Fruit fly (Drosophila melanogaster) whole organism, embryonic: ENCODE data around the gene rb.

ENCODE experiments used
- CG10565 ChIP-seq: fragments of 200-800 bp; sonication (Bioruptor generic); optimal IDR thresholded peaks from 3 replicates; lab custom pipeline; 2016; ENCODE audit warnings: missing biosample characterization, mild to moderate bottlenecking, missing genetic modification characterization
- CG10979 ChIP-seq: fragments of 200-800 bp; sonication (Bioruptor generic); optimal IDR thresholded peaks from 2 replicates; lab custom pipeline; 2018; ENCODE audit warnings: missing biosample characterization, mild to moderate bottlenecking, missing genetic modification characterization, moderate library complexity
- CG11504 ChIP-seq: fragments of 200-800 bp; sonication (Bioruptor generic); optimal IDR thresholded peaks from 3 replicates; lab custom pipeline; 2019; ENCODE audit warnings: missing biosample characterization, mild to moderate bottlenecking, missing genetic modification characterization, moderate library complexity
- CG13296 ChIP-seq: fragments of 200-800 bp; sonication (Bioruptor generic); optimal IDR thresholded peaks from 3 replicates; lab custom pipeline; 2018; ENCODE audit warnings: missing biosample characterization, mild to moderate bottlenecking, missing genetic modification characterization
- CG16815 ChIP-seq: fragments of 200-800 bp; sonication (Bioruptor generic); optimal IDR thresholded peaks from 3 replicates; lab custom pipeline; 2017; ENCODE audit warnings: missing biosample characterization, mild to moderate bottlenecking, missing genetic modification characterization
- CG17385 ChIP-seq: fragments of 200-800 bp; sonication (Bioruptor generic); optimal IDR thresholded peaks from 3 replicates; lab custom pipeline; 2018; ENCODE audit warnings: missing biosample characterization, mild to moderate bottlenecking, missing genetic modification characterization
- CG17612 ChIP-seq: fragments of 200-800 bp; sonication (Bioruptor generic); IDR thresholded peaks from 2 replicates; pipeline ENCODE4 v1.3.6; 2022; ENCODE audit warnings: missing biosample characterization, missing genetic modification characterization
- CG1792 ChIP-seq: fragments of 200-800 bp; sonication (Bioruptor generic); optimal IDR thresholded peaks from 2 replicates; lab custom pipeline; 2016; ENCODE audit warnings: missing biosample characterization, missing genetic modification characterization
- CG18476 ChIP-seq: fragments of 200-800 bp; sonication (Bioruptor generic); optimal IDR thresholded peaks from 2 replicates; lab custom pipeline; 2016; ENCODE audit warnings: missing biosample characterization, mild to moderate bottlenecking, missing genetic modification characterization
- CG2129 ChIP-seq: fragments of 200-800 bp; sonication (Bioruptor generic); IDR thresholded peaks from 2 replicates; pipeline ENCODE4 v1.3.6; 2022; ENCODE audit warnings: missing biosample characterization, missing genetic modification characterization; ENCODE audit not compliant: partially characterized antibody
- CG31224 ChIP-seq: fragments of 200-800 bp; sonication (Bioruptor generic); IDR thresholded peaks from 2 replicates; pipeline ENCODE4 v1.3.6; 2022; ENCODE audit warnings: missing biosample characterization, missing genetic modification characterization
- CG4360 ChIP-seq: fragments of 200-800 bp; sonication (Bioruptor generic); IDR thresholded peaks from 2 replicates; pipeline ENCODE4 v1.3.6; 2022; ENCODE audit warnings: missing biosample characterization, missing genetic modification characterization
- CG4854 ChIP-seq: fragments of 200-800 bp; sonication (Bioruptor generic); optimal IDR thresholded peaks from 2 replicates; lab custom pipeline; 2016; ENCODE audit warnings: missing biosample characterization, missing genetic modification characterization, inconsistent platforms
- CG6654 ChIP-seq: fragments of 200-800 bp; sonication (Bioruptor generic); optimal IDR thresholded peaks from 2 replicates; lab custom pipeline; 2017; ENCODE audit warnings: missing biosample characterization, mild to moderate bottlenecking, missing genetic modification characterization
- CG6683 ChIP-seq: fragments of 200-800 bp; sonication (Bioruptor generic); optimal IDR thresholded peaks from 2 replicates; lab custom pipeline; 2017; ENCODE audit warnings: missing biosample characterization, mild to moderate bottlenecking, missing genetic modification characterization, missing genetic modification reagents
- CG6791 ChIP-seq: fragments of 200-800 bp; sonication (Bioruptor generic); IDR thresholded peaks from 3 replicates; pipeline ENCODE4 v1.3.6; 2022; ENCODE audit warnings: missing biosample characterization, missing genetic modification characterization; ENCODE audit not compliant: partially characterized antibody
- CG6854 ChIP-seq: fragments of 200-800 bp; sonication (Bioruptor generic); optimal IDR thresholded peaks from 3 replicates; lab custom pipeline; 2017; ENCODE audit warnings: missing biosample characterization, mild to moderate bottlenecking, missing genetic modification characterization
- CG8388 ChIP-seq: fragments of 200-800 bp; sonication (Bioruptor generic); optimal IDR thresholded peaks from 2 replicates; lab custom pipeline; 2019; ENCODE audit warnings: missing biosample characterization, mild to moderate bottlenecking, missing genetic modification characterization, moderate library complexity
- CG9817 ChIP-seq: fragments of 200-800 bp; sonication (Bioruptor generic); optimal IDR thresholded peaks from 2 replicates; lab custom pipeline; 2018; ENCODE audit warnings: missing biosample characterization, mild to moderate bottlenecking, missing genetic modification characterization, moderate library complexity
- CHES-1-like ChIP-seq: fragments of 200-800 bp; sonication (Bioruptor generic); optimal IDR thresholded peaks from 2 replicates; lab custom pipeline; 2016; ENCODE audit warnings: missing biosample characterization, missing genetic modification characterization
- D19B ChIP-seq: fragments of 200-800 bp; sonication (Bioruptor generic); optimal IDR thresholded peaks from 2 replicates; lab custom pipeline; 2017; ENCODE audit warnings: missing biosample characterization, mild to moderate bottlenecking, missing genetic modification characterization
- Dbx ChIP-seq: fragments of 200-800 bp; sonication (Bioruptor generic); IDR thresholded peaks from 3 replicates; pipeline ENCODE4 v1.3.6; 2022; ENCODE audit warnings: missing biosample characterization, missing genetic modification characterization
- Fer2 ChIP-seq: fragments of 200-800 bp; sonication (Bioruptor generic); optimal IDR thresholded peaks from 2 replicates; lab custom pipeline; 2018; ENCODE audit warnings: missing biosample characterization, mild to moderate bottlenecking, missing genetic modification characterization, moderate library complexity
- Gsc ChIP-seq: fragments of 200-800 bp; sonication (Bioruptor generic); IDR thresholded peaks from 2 replicates; pipeline ENCODE4 v1.3.6; 2022; ENCODE audit warnings: missing biosample characterization, missing genetic modification characterization
- HLH4C ChIP-seq: fragments of 200-800 bp; sonication (Bioruptor generic); IDR thresholded peaks from 3 replicates; pipeline ENCODE4 v1.3.6; 2022; ENCODE audit warnings: missing biosample characterization, missing genetic modification characterization; ENCODE audit not compliant: partially characterized antibody
- Hmr ChIP-seq: fragments of 200-800 bp; sonication (Bioruptor generic); optimal IDR thresholded peaks from 3 replicates; lab custom pipeline; 2017; ENCODE audit warnings: mild to moderate bottlenecking, missing biosample characterization, missing genetic modification reagents, missing genetic modification characterization
- MTF-1 ChIP-seq: fragments of 200-800 bp; sonication (Bioruptor generic); optimal IDR thresholded peaks from 2 replicates; lab custom pipeline; 2018; ENCODE audit warnings: missing biosample characterization, mild to moderate bottlenecking, missing genetic modification characterization, borderline replicate concordance
- Sox100B ChIP-seq: fragments of 200-800 bp; sonication (Bioruptor generic); optimal IDR thresholded peaks from 3 replicates; lab custom pipeline; 2018; ENCODE audit warnings: missing biosample characterization, mild to moderate bottlenecking, missing genetic modification characterization
- Ssrp ChIP-seq: fragments of 200-800 bp; sonication (Bioruptor generic); optimal IDR thresholded peaks from 2 replicates; lab custom pipeline; 2018; ENCODE audit warnings: missing biosample characterization, mild to moderate bottlenecking, missing genetic modification characterization, moderate library complexity
- Usf ChIP-seq: fragments of 200-800 bp; sonication (Bioruptor generic); optimal IDR thresholded peaks from 2 replicates; lab custom pipeline; 2017; ENCODE audit warnings: missing genotype, missing biosample characterization, missing genetic modification characterization
- ab ChIP-seq: fragments of 200-800 bp; sonication (Bioruptor generic); optimal IDR thresholded peaks from 2 replicates; lab custom pipeline; 2016; ENCODE audit warnings: missing biosample characterization, missing genetic modification characterization
- ac ChIP-seq: fragments of 200-800 bp; sonication (Bioruptor generic); optimal IDR thresholded peaks from 3 replicates; lab custom pipeline; 2017; ENCODE audit warnings: missing biosample characterization, mild to moderate bottlenecking, missing genetic modification characterization
- chif ChIP-seq, 2 experiments: fragments of 200-800 bp; sonication (Bioruptor generic); optimal IDR thresholded peaks; 3 replicates each; lab custom pipeline; 2016; ENCODE audit warnings: missing biosample characterization in 2 of 2, missing genetic modification characterization in 2 of 2
- crc ChIP-seq: fragments of 200-800 bp; sonication (Bioruptor generic); optimal IDR thresholded peaks from 2 replicates; lab custom pipeline; 2016; ENCODE audit warnings: missing biosample characterization, missing genetic modification characterization
- dmrt11E ChIP-seq: fragments of 200-800 bp; sonication (Bioruptor generic); optimal IDR thresholded peaks from 3 replicates; lab custom pipeline; 2018; ENCODE audit warnings: missing biosample characterization, mild to moderate bottlenecking, missing genetic modification characterization, moderate library complexity
- ham ChIP-seq: fragments of 200-800 bp; sonication (Bioruptor generic); IDR thresholded peaks from 2 replicates; pipeline ENCODE4 v1.3.6; 2022; ENCODE audit warnings: missing biosample characterization, missing genetic modification characterization
- lbe ChIP-seq: fragments of 200-800 bp; sonication (Bioruptor generic); optimal IDR thresholded peaks from 2 replicates; lab custom pipeline; 2016; ENCODE audit warnings: missing biosample characterization, mild to moderate bottlenecking, missing genetic modification characterization
- mirr ChIP-seq: fragments of 200-800 bp; sonication (Bioruptor generic); optimal IDR thresholded peaks from 3 replicates; lab custom pipeline; 2018; ENCODE audit warnings: missing biosample characterization, mild to moderate bottlenecking, missing genetic modification characterization
- mld ChIP-seq: fragments of 200-800 bp; sonication (Bioruptor generic); IDR thresholded peaks from 3 replicates; pipeline ENCODE4 v1.3.6; 2022; ENCODE audit warnings: missing biosample characterization, missing genetic modification characterization; ENCODE audit not compliant: partially characterized antibody
- otp ChIP-seq: fragments of 200-800 bp; sonication (Bioruptor generic); IDR thresholded peaks from 3 replicates; pipeline ENCODE4, ENCODE4 v1.3.6; 2022; ENCODE audit warnings: missing biosample characterization, missing genetic modification characterization
- pfk ChIP-seq: fragments of 200-800 bp; sonication (Bioruptor generic); optimal IDR thresholded peaks from 2 replicates; lab custom pipeline; 2018; ENCODE audit warnings: missing biosample characterization, mild to moderate bottlenecking, missing genetic modification characterization, moderate library complexity
- sens ChIP-seq: fragments of 200-800 bp; sonication (Bioruptor generic); peaks from one replicate; lab custom pipeline; 2016; ENCODE audit warnings: missing biosample characterization, missing genetic modification characterization
- sens-2 ChIP-seq: fragments of 200-800 bp; sonication (Bioruptor generic); IDR thresholded peaks from 2 replicates; pipeline ENCODE4 v1.3.6; 2022; ENCODE audit warnings: missing biosample characterization, missing genetic modification characterization
- shn ChIP-seq: fragments of 200-800 bp; sonication (Bioruptor generic); optimal IDR thresholded peaks from 3 replicates; lab custom pipeline; 2016; ENCODE audit warnings: missing biosample characterization, missing genetic modification characterization
- sima ChIP-seq: fragments of 200-800 bp; sonication (Bioruptor generic); optimal IDR thresholded peaks from 2 replicates; lab custom pipeline; 2016; ENCODE audit warnings: missing biosample characterization, missing genetic modification characterization
- so ChIP-seq: fragments of 200-800 bp; sonication (Bioruptor generic); IDR thresholded peaks from 3 replicates; pipeline ENCODE4 v1.3.6; 2022; ENCODE audit warnings: missing biosample characterization, missing genetic modification characterization
- stc ChIP-seq: fragments of 200-800 bp; sonication (Bioruptor generic); IDR thresholded peaks from 2 replicates; pipeline ENCODE4 v1.3.6; 2022; ENCODE audit warnings: missing biosample characterization, missing genetic modification characterization
- unc-4 ChIP-seq: fragments of 200-800 bp; sonication (Bioruptor generic); IDR thresholded peaks from 2 replicates; pipeline ENCODE4 v1.3.6; 2022; ENCODE audit warnings: missing biosample characterization, missing genetic modification characterization; ENCODE audit not compliant: partially characterized antibody
- unpg ChIP-seq: fragments of 200-800 bp; sonication (Bioruptor generic); optimal IDR thresholded peaks from 3 replicates; lab custom pipeline; 2018; ENCODE audit warnings: missing biosample characterization, mild to moderate bottlenecking, missing genetic modification characterization, moderate library complexity
- vfl ChIP-seq: fragments of 200-800 bp; sonication (Bioruptor generic); optimal IDR thresholded peaks from 2 replicates; lab custom pipeline; 2016; ENCODE audit warnings: missing biosample characterization, missing genetic modification characterization
- yki ChIP-seq: fragments of >200 bp; optimal IDR thresholded peaks from 3 replicates; lab custom pipeline; 2018

The rb gene

DNA sequence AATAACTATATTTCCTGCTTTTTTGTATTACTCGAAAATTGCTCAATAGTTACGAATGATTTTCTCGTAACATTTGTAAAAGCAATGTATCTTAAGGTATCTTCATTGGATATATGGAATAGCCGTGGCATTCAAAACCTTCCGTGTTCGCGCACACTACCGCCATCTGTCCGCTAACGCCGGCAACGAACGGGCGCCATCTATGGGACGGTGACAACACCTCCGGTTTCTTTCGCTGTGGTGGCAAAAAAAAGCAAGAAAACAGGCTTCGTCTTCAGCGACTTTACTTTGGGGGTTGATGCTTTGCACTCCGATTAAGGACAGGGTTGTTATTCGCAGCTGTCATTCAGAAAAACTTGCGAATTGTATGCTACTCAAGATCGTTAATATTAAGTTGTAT, 33.3 kb downstream of the rb start (continued):
- TF ChIP-seq mld (GFP tag; lab: Robert Waterston, UW) (no peak), sima (GFP tag; lab: Kevin White, UChicago) (no peak), CG31224 (no peak), sens-2 (peak; percentile 39; the same call in 1 of the 2 replicates), unc-4 (GFP tag; lab: Robert Waterston, UW) (no peak), CG16815 (GFP tag; lab: Kevin White, UChicago) (peak; percentile 30), CG6791 (no peak), ham (GFP tag; lab: Robert Waterston, UW) (no peak), CG1792 (GFP tag; lab: Kevin White, UChicago) (peak; percentile 5), sens (GFP tag; lab: Kevin White, UChicago) (peak; percentile 90), MTF-1 (GFP tag; lab: Kevin White, UChicago) (peak; percentile 77), shn (GFP tag; lab: Kevin White, UChicago) (peak; percentile 67), CG17612 (no peak), CG10979 (peak; percentile 46), CG8388 (GFP tag; lab: Kevin White, UChicago) (peak; percentile 40), pfk (GFP tag; lab: Kevin White, UChicago) (no peak), vfl (GFP tag; lab: Kevin White, UChicago) (no peak), CG4854 (GFP tag; lab: Kevin White, UChicago) (no peak), Fer2 (tag; lab: Kevin White, UChicago) (no peak), Ssrp (tag; lab: Kevin White, UChicago) (peak; percentile 41), Sox100B (GFP tag; lab: Kevin White, UChicago) (peak; percentile 19), Usf (GFP tag; lab: Kevin White, UChicago) (no peak), D19B (GFP tag; lab: Kevin White, UChicago) (no peak), HLH4C (GFP tag; lab: Robert Waterston, UW) (no peak), Hmr (GFP tag; lab: Kevin White, UChicago) (peak; percentile 33), CG6854 (GFP tag; lab: Kevin White, UChicago) (no peak), CG17385 (peak; percentile 59), CG10565 (no peak), Gsc (no peak), otp (peak; percentile 66; the same call in 1 of the 3 replicates), CG11504 (tag; lab: Kevin White, UChicago) (no peak), CG13296 (GFP tag; lab: Kevin White, UChicago) (peak; percentile 12), so (0 out of 3 replicates have a peak, but pooled peaks have one; percentile 43), unpg (GFP tag; lab: Kevin White, UChicago) (peak; percentile 69), yki (lab: Kevin White, UChicago) (no peak), chif (GFP tag; optimal IDR thresholded peaks at IDR 0.05; lab: Kevin White, UChicago) (peak; percentile 44 to 84), CG18476 (no peak), mirr (peak; percentile 19), CG6654 (no peak), lbe (GFP tag; lab: Kevin White, UChicago) (no peak), stc (GFP tag; lab: Robert Waterston, UW) (no peak), dmrt11E (tag; lab: Kevin White, UChicago) (peak; percentile 63), ac (GFP tag; lab: Kevin White, UChicago) (peak; percentile 62), CG6683 (no peak), CG9817 (tag; lab: Kevin White, UChicago) (peak; percentile 44), ab (GFP tag; lab: Kevin White, UChicago) (no peak), crc (peak; percentile 3), CHES-1-like (GFP tag; lab: Kevin White, UChicago) (peak; percentile 20), CG2129 (GFP tag; lab: Robert Waterston, UW) (no peak), CG4360 (GFP tag; lab: Robert Waterston, UW) (no peak), Dbx (GFP tag; lab: Robert Waterston, UW) (no peak)
